Fruit fly (Drosophila melanogaster) Kc167 (cell line): ENCODE data around the gene CG31370.

Experiments
- Myc ChIP-seq: fragments of >200 bp; optimal IDR thresholded peaks from 2 replicates; lab custom pipeline; 2017; ENCODE audit warnings: missing external identifiers
- Sin3A ChIP-seq: fragments of >200 bp; optimal IDR thresholded peaks from 2 replicates; lab custom pipeline; 2018; ENCODE audit warnings: missing external identifiers
- h ChIP-seq: fragments of >200 bp; optimal IDR thresholded peaks from 3 replicates; lab custom pipeline; 2018; ENCODE audit warnings: missing external identifiers
- insv ChIP-seq: fragments of >200 bp; optimal IDR thresholded peaks from 3 replicates; lab custom pipeline; 2018; ENCODE audit warnings: missing external identifiers
- psq ChIP-seq: fragments of >200 bp; optimal IDR thresholded peaks from 2 replicates; lab custom pipeline; 2017; ENCODE audit warnings: missing external identifiers
- ttk ChIP-seq: sonication (Bioruptor generic); optimal IDR thresholded peaks from 2 replicates; lab custom pipeline; 2017; ENCODE audit warnings: missing external identifiers

CG31370 gene

dm6 chr3R:25329079-25329478 is 26.8 kb downstream of the CG31370 start, which contains the start of gene CHKov1:
CHKov1 (minus strand) TSS chr3R:25329316.
- TF ChIP-seq Sin3A (lab: Kevin White, UChicago), result no peak
- TF ChIP-seq insv (lab: Kevin White, UChicago), result no peak
- TF ChIP-seq h (lab: Kevin White, UChicago), result no peak
- no peak for TF ChIP-seq ttk (lab: Kevin White, UChicago)
- TF ChIP-seq psq (lab: Kevin White, UChicago), result no peak
- no peak for TF ChIP-seq Myc (lab: Kevin White, UChicago)

DNA sequence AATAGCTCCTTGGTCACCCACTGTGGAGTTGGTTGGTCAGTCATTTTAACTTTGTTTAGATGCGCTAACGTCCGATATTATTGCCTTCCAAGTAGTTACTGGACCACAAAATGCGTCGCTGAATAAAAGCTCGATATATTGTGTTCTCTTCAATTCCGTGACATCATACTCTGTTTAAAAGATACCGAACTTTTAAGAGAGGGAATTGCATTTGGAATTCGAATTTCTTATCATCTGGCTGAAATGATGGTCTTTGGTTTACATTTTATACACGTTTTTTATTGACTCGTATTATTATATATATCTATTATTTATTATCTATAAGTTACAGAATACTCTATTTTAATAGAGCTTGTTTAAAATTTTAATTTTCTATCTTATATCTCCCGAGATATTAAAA is 28.8 kb downstream of the CG31370 start, which contains the start of gene CHKov2:
TSS of gene CHKov2 (minus strand) at position 101 of the 400 bp plus-strand sequence.
- TF ChIP-seq h (lab: Kevin White, UChicago) (no peak), Sin3A (lab: Kevin White, UChicago) (no peak)

- TF ChIP-seq Sin3A (lab: Kevin White, UChicago), result no peak
- no peak for TF ChIP-seq insv (lab: Kevin White, UChicago)
- no peak for TF ChIP-seq psq (lab: Kevin White, UChicago)
- no peak for TF ChIP-seq Myc (lab: Kevin White, UChicago)
- TF ChIP-seq ttk (lab: Kevin White, UChicago), result no peak
- TF ChIP-seq h (lab: Kevin White, UChicago), result no peak
Observed at dm6 chr3R:25335065-25335464, 32.8 kb downstream of the CG31370 start, which contains the start of the genes CG10669 and CG11902. CG10669 (minus strand) TSS chr3R:25335243. CG11902 (plus strand) TSS chr3R:25335257.

dm6 chr3R:25339952-25340351 is 37.7 kb downstream of the CG31370 start, which contains the start of gene rha:
rha (plus strand) TSS chr3R:25340252.
- no peak for TF ChIP-seq Sin3A (lab: Kevin White, UChicago)
- TF ChIP-seq insv (lab: Kevin White, UChicago), result no peak
- TF ChIP-seq Myc (lab: Kevin White, UChicago), result no peak
- no peak for TF ChIP-seq h (lab: Kevin White, UChicago)
- no peak for TF ChIP-seq ttk (lab: Kevin White, UChicago)
- no peak for TF ChIP-seq psq (lab: Kevin White, UChicago)

DNA sequence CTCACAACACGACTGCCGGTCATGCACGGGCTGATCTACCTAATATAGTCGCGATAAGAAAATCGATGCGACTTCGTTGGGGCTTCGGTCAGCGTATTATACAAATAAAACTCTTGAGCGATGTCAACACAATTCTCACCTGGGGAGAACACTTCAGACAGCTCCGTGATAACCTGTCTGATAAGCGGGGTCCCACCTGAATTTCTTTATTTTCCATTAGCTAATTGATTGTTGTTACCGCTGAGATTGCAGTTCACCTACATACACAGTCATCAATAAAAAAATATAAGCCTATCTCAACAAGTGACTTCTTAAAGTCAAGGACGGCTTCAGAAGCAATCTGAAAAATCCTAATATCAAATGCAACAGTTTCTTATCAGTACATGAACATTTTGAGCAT is 44.6 kb downstream of the CG31370 start, which contains the start of gene tobi:
TSS of gene tobi (minus strand) at position 23 of the 400 bp plus-strand sequence.
- no peak for TF ChIP-seq Sin3A (lab: Kevin White, UChicago)
- no peak for TF ChIP-seq psq (lab: Kevin White, UChicago)
- no peak for TF ChIP-seq ttk (lab: Kevin White, UChicago)
- no peak for TF ChIP-seq h (lab: Kevin White, UChicago)
- no peak for TF ChIP-seq Myc (lab: Kevin White, UChicago)
- TF ChIP-seq insv (lab: Kevin White, UChicago), result no peak
